Fruit fly (Drosophila melanogaster) whole organism, embryonic: Measurements from ENCODE around the gene CG17549.

Source experiments
- Awh ChIP-seq: fragments of 200-800 bp; sonication (Bioruptor generic); IDR thresholded peaks from 2 replicates; pipeline ENCODE4, ENCODE4 v1.3.6; 2022; ENCODE audit warnings: missing biosample characterization, missing genetic modification characterization
- BtbVII ChIP-seq: fragments of 200-800 bp; sonication (Bioruptor generic); optimal IDR thresholded peaks from 3 replicates; lab custom pipeline; 2017; ENCODE audit warnings: missing biosample characterization, mild to moderate bottlenecking, missing genetic modification characterization
- CG10209 ChIP-seq: fragments of 200-800 bp; sonication (Bioruptor generic); optimal IDR thresholded peaks from 3 replicates; lab custom pipeline; 2017; ENCODE audit warnings: missing biosample characterization, mild to moderate bottlenecking, missing genetic modification characterization, missing genetic modification reagents
- CG10959 ChIP-seq: fragments of 200-800 bp; sonication (Bioruptor generic); IDR thresholded peaks from 2 replicates; pipeline ENCODE4 v1.3.6; 2022; ENCODE audit warnings: missing biosample characterization, missing genetic modification characterization
- CG12155 ChIP-seq: fragments of 200-800 bp; sonication (Bioruptor generic); optimal IDR thresholded peaks from 3 replicates; lab custom pipeline; 2016; ENCODE audit warnings: missing biosample characterization, missing genetic modification characterization
- CG1603 ChIP-seq: fragments of 200-800 bp; sonication (Bioruptor generic); optimal IDR thresholded peaks from 2 replicates; lab custom pipeline; 2019; ENCODE audit warnings: missing biosample characterization, mild to moderate bottlenecking, missing genetic modification characterization, moderate library complexity
- CG1832 ChIP-seq: fragments of 200-800 bp; sonication (Bioruptor generic); optimal IDR thresholded peaks from 2 replicates; lab custom pipeline; 2017; ENCODE audit warnings: missing biosample characterization, mild to moderate bottlenecking, missing genetic modification characterization, inconsistent platforms
- CG2678 ChIP-seq: fragments of 200-800 bp; sonication (Bioruptor generic); optimal IDR thresholded peaks from 3 replicates; lab custom pipeline; 2019; ENCODE audit warnings: missing biosample characterization, mild to moderate bottlenecking, missing genetic modification characterization, moderate library complexity
- CG2712 ChIP-seq: fragments of 200-800 bp; optimal IDR thresholded peaks from 3 replicates; lab custom pipeline; 2019; ENCODE audit warnings: missing biosample characterization, mild to moderate bottlenecking, missing genetic modification characterization, moderate library complexity
- CG31224 ChIP-seq: fragments of 200-800 bp; sonication (Bioruptor generic); IDR thresholded peaks from 2 replicates; pipeline ENCODE4 v1.3.6; 2022; ENCODE audit warnings: missing biosample characterization, missing genetic modification characterization
- CG31365 ChIP-seq: fragments of 200-800 bp; sonication (Bioruptor generic); optimal IDR thresholded peaks from 2 replicates; lab custom pipeline; 2018; ENCODE audit warnings: missing biosample characterization, mild to moderate bottlenecking, missing genetic modification characterization
- CG31441 ChIP-seq: fragments of 200-800 bp; sonication (Bioruptor generic); IDR thresholded peaks from 2 replicates; pipeline ENCODE4 v1.3.6; 2022; ENCODE audit warnings: missing biosample characterization, missing genetic modification characterization
- CG3281 ChIP-seq: fragments of 200-800 bp; sonication (Bioruptor generic); optimal IDR thresholded peaks from 3 replicates; lab custom pipeline; 2017; ENCODE audit warnings: missing biosample characterization, mild to moderate bottlenecking, missing genetic modification characterization
- CG4282 ChIP-seq: fragments of 200-800 bp; sonication (Bioruptor generic); optimal IDR thresholded peaks from 2 replicates; lab custom pipeline; 2016; ENCODE audit warnings: missing biosample characterization, missing genetic modification characterization
- CG4404 ChIP-seq: fragments of 200-800 bp; sonication (Bioruptor generic); IDR thresholded peaks from 2 replicates; pipeline ENCODE4 v1.3.6; 2022; ENCODE audit warnings: missing biosample characterization, missing genetic modification characterization
- CG4424 ChIP-seq: fragments of 200-800 bp; sonication (Bioruptor generic); optimal IDR thresholded peaks from 3 replicates; lab custom pipeline; 2016; ENCODE audit warnings: missing biosample characterization, missing genetic modification characterization
- CG9215 ChIP-seq: fragments of 200-800 bp; sonication (Bioruptor generic); IDR thresholded peaks from 2 replicates; pipeline ENCODE4 v1.3.6; 2022; ENCODE audit warnings: missing biosample characterization, missing genetic modification characterization
- CoRest ChIP-seq: fragments of 200-800 bp; sonication (Bioruptor generic); optimal IDR thresholded peaks from 3 replicates; lab custom pipeline; 2018; ENCODE audit warnings: missing biosample characterization, mild to moderate bottlenecking, missing genetic modification characterization, moderate library complexity
- Drgx ChIP-seq: fragments of 200-800 bp; sonication (Bioruptor generic); IDR thresholded peaks from 2 replicates; pipeline ENCODE4 v1.3.6; 2022; ENCODE audit warnings: missing biosample characterization, missing genetic modification characterization
- Hr51 ChIP-seq, 2 experiments: fragments of 200-800 bp; sonication (Bioruptor generic); optimal IDR thresholded peaks; 2 replicates in 1 of 2; 3 replicates in 1 of 2; lab custom pipeline; 2016 to 2018; ENCODE audit warnings: missing biosample characterization in 2 of 2, missing genetic modification characterization in 2 of 2, mild to moderate bottlenecking in 1 of 2, moderate library complexity in 1 of 2
- PHDP ChIP-seq: fragments of 200-800 bp; sonication (Bioruptor generic); optimal IDR thresholded peaks from 3 replicates; lab custom pipeline; 2018; ENCODE audit warnings: missing biosample characterization, mild to moderate bottlenecking, missing genetic modification characterization, moderate library complexity
- Sox102F ChIP-seq: fragments of 200-800 bp; sonication (Bioruptor generic); optimal IDR thresholded peaks from 2 replicates; lab custom pipeline; 2018; ENCODE audit warnings: missing biosample characterization, mild to moderate bottlenecking, missing genetic modification characterization, moderate library complexity
- Sry-δ ChIP-seq: fragments of 200-800 bp; sonication (Bioruptor generic); optimal IDR thresholded peaks from 2 replicates; lab custom pipeline; 2016; ENCODE audit warnings: missing biosample characterization, missing genetic modification characterization
- Trl ChIP-seq, 3 experiments: fragments of >200 bp in 2 of 3; fragments of 200-800 bp in 1 of 3; sonication (Bioruptor generic) in 1 of 3; optimal IDR thresholded peaks; 2 replicates in 1 of 3; 3 replicates in 2 of 3; lab custom pipeline; 2016 to 2017; ENCODE audit warnings: missing biosample characterization in 1 of 3, missing genetic modification characterization in 1 of 3
- ac ChIP-seq: fragments of 200-800 bp; sonication (Bioruptor generic); optimal IDR thresholded peaks from 3 replicates; lab custom pipeline; 2017; ENCODE audit warnings: missing biosample characterization, mild to moderate bottlenecking, missing genetic modification characterization
- az2 ChIP-seq: fragments of 200-800 bp; sonication (Bioruptor generic); optimal IDR thresholded peaks from 3 replicates; lab custom pipeline; 2016; ENCODE audit warnings: missing biosample characterization, missing genetic modification characterization
- bbx ChIP-seq: fragments of 200-800 bp; sonication (Bioruptor generic); IDR thresholded peaks from 2 replicates; pipeline ENCODE4 v1.3.6; 2022; ENCODE audit warnings: missing biosample characterization, missing genetic modification characterization; ENCODE audit not compliant: partially characterized antibody
- cg ChIP-seq: fragments of 200-800 bp; sonication (Bioruptor generic); optimal IDR thresholded peaks from 3 replicates; lab custom pipeline; 2019; ENCODE audit warnings: missing biosample characterization, mild to moderate bottlenecking, missing genetic modification characterization, moderate library complexity
- crol ChIP-seq: fragments of 200-800 bp; sonication (Bioruptor generic); IDR thresholded peaks from 2 replicates; pipeline ENCODE4 v1.3.6; 2022; ENCODE audit warnings: missing biosample characterization, missing genetic modification characterization
- crp ChIP-seq, 2 experiments: fragments of 200-800 bp; sonication (Bioruptor generic); optimal IDR thresholded peaks; 2 replicates in 1 of 2; 3 replicates in 1 of 2; lab custom pipeline; 2017; ENCODE audit warnings: missing biosample characterization in 2 of 2, missing genetic modification characterization in 2 of 2, mild to moderate bottlenecking in 1 of 2, moderate library complexity in 1 of 2
- dmrt99B ChIP-seq: fragments of 200-800 bp; sonication (Bioruptor generic); optimal IDR thresholded peaks from 2 replicates; lab custom pipeline; 2018; ENCODE audit warnings: missing biosample characterization, mild to moderate bottlenecking, missing genetic modification characterization, moderate library complexity
- gem ChIP-seq: fragments of 200-800 bp; sonication (Bioruptor generic); optimal IDR thresholded peaks from 2 replicates; lab custom pipeline; 2019; ENCODE audit warnings: missing biosample characterization, mild to moderate bottlenecking, missing genetic modification characterization, moderate library complexity
- grau ChIP-seq: fragments of 200-800 bp; optimal IDR thresholded peaks from 3 replicates; lab custom pipeline; 2019; ENCODE audit warnings: missing biosample characterization, mild to moderate bottlenecking, missing genetic modification characterization, moderate library complexity
- hth ChIP-seq: fragments of >200 bp; optimal IDR thresholded peaks from 2 replicates; lab custom pipeline; 2017; ENCODE audit warnings: inconsistent platforms
- jing ChIP-seq: fragments of 200-800 bp; sonication (Bioruptor generic); optimal IDR thresholded peaks from 2 replicates; lab custom pipeline; 2018; ENCODE audit warnings: missing biosample characterization, mild to moderate bottlenecking, missing genetic modification characterization
- kni ChIP-seq: fragments of 200-800 bp; sonication (Bioruptor generic); optimal IDR thresholded peaks from 3 replicates; lab custom pipeline; 2017; ENCODE audit warnings: mild to moderate bottlenecking, missing biosample characterization, missing genetic modification reagents, missing genetic modification characterization
- lmd ChIP-seq: fragments of 200-800 bp; sonication (Bioruptor generic); IDR thresholded peaks from 2 replicates; pipeline ENCODE4 v1.3.6; 2022; ENCODE audit warnings: missing biosample characterization, missing genetic modification characterization
- lola ChIP-seq, 3 experiments: fragments of >200 bp in 2 of 3; fragments of 200-800 bp in 1 of 3; sonication (Bioruptor generic) in 1 of 3; optimal IDR thresholded peaks; 2 replicates each; lab custom pipeline; 2017 to 2019; ENCODE audit warnings: missing biosample characterization in 3 of 3, missing genetic modification characterization in 3 of 3, mild to moderate bottlenecking in 1 of 3, moderate library complexity in 1 of 3
- nmo ChIP-seq: fragments of 200-800 bp; sonication (Bioruptor generic); optimal IDR thresholded peaks from 2 replicates; lab custom pipeline; 2018; ENCODE audit warnings: missing biosample characterization, mild to moderate bottlenecking, missing genetic modification characterization, moderate library complexity
- nom ChIP-seq: fragments of 200-800 bp; sonication (Bioruptor generic); optimal IDR thresholded peaks from 2 replicates; lab custom pipeline; 2017; ENCODE audit warnings: missing biosample characterization, missing genetic modification characterization, mild to moderate bottlenecking, moderate library complexity, missing genetic modification reagents
- phol ChIP-seq: fragments of 200-800 bp; sonication (Bioruptor generic); optimal IDR thresholded peaks from 3 replicates; lab custom pipeline; 2018; ENCODE audit warnings: missing biosample characterization, mild to moderate bottlenecking, missing genetic modification characterization, moderate library complexity
- psq ChIP-seq: fragments of 200-800 bp; sonication (Bioruptor generic); optimal IDR thresholded peaks from 2 replicates; lab custom pipeline; 2017; ENCODE audit warnings: missing biosample characterization, missing genetic modification characterization
- pzg ChIP-seq: fragments of 200-800 bp; sonication (Bioruptor generic); optimal IDR thresholded peaks from 3 replicates; lab custom pipeline; 2018; ENCODE audit warnings: missing biosample characterization, mild to moderate bottlenecking, missing genetic modification characterization, moderate library complexity
- run ChIP-seq: fragments of 200-800 bp; sonication (Bioruptor generic); optimal IDR thresholded peaks from 3 replicates; lab custom pipeline; 2018; ENCODE audit warnings: missing biosample characterization, mild to moderate bottlenecking, missing genetic modification characterization
- ttk ChIP-seq: fragments of 200-800 bp; sonication (Bioruptor generic); IDR thresholded peaks from 2 replicates; pipeline ENCODE4 v2.1.2; 2022; ENCODE audit warnings: missing biosample characterization, missing genetic modification characterization
- tx ChIP-seq: fragments of 200-800 bp; sonication (Bioruptor generic); optimal IDR thresholded peaks from 2 replicates; lab custom pipeline; 2016; ENCODE audit warnings: missing biosample characterization, missing genetic modification characterization
- wor ChIP-seq: fragments of 200-800 bp; sonication (Bioruptor generic); IDR thresholded peaks from 2 replicates; pipeline ENCODE4 v1.3.6; 2022; ENCODE audit warnings: missing biosample characterization, missing genetic modification characterization
- yki ChIP-seq: fragments of >200 bp; optimal IDR thresholded peaks from 3 replicates; lab custom pipeline; 2018
- zfh1 ChIP-seq: fragments of 200-800 bp; sonication (Bioruptor generic); IDR thresholded peaks from 3 replicates; pipeline ENCODE4 v1.3.6; 2022; ENCODE audit warnings: missing biosample characterization, missing genetic modification characterization

Gene CG17549

DNA sequence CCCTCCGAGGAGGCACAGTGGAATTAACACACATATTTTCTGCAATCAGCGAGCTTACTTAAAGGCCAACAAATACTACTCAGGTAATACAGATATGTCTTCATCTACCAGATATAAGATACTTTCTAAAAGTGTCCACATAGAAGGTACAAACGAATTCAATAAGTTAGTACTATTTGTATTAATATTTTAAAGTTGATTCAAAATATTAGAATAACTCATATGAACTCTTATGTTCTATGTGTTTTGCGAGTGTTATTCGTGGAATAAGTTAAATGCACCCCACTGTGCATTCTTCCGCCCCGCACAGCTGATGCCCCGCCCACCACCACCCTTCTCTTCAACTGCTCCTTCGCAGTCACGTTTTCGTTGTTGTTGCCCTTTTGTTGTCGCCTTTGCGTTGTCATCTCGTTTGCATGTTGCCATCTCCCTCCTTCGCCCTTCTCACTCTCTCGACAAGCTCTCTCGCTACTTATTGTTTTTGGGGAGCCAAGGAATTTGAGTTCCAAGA lies 28.2 kb downstream of the CG17549 start:
- TF ChIP-seq CoRest (tag; lab: Kevin White, UChicago) = peak; percentile 7
- no peak for TF ChIP-seq tx (GFP tag; lab: Kevin White, UChicago)
- TF ChIP-seq kni (GFP tag; lab: Kevin White, UChicago) = no peak
- no peak for TF ChIP-seq Sry-δ (GFP tag; lab: Kevin White, UChicago)
- TF ChIP-seq dmrt99B = peak; percentile 38
- TF ChIP-seq CG31441 (GFP tag; lab: Robert Waterston, UW) = 0 out of 2 replicates have a peak, but pooled peaks have one; percentile 8
- TF ChIP-seq CG1832 = peak; percentile 27
- peak; percentile 34 for TF ChIP-seq gem (tag; lab: Kevin White, UChicago)
- no peak for TF ChIP-seq CG31365 (tag; lab: Kevin White, UChicago)
- peak; percentile 69 for TF ChIP-seq crol
- TF ChIP-seq CG4282 (GFP tag; lab: Kevin White, UChicago) = no peak
- no peak for TF ChIP-seq yki (lab: Kevin White, UChicago)
- no peak for TF ChIP-seq cg
- TF ChIP-seq nom (GFP tag; lab: Kevin White, UChicago) = peak; percentile 16
- no peak for TF ChIP-seq BtbVII (GFP tag; lab: Kevin White, UChicago)
- 0 out of 3 replicates have a peak, but pooled peaks have one; percentile 17 for TF ChIP-seq zfh1 (GFP tag; lab: Robert Waterston, UW)
- TF ChIP-seq PHDP = peak; percentile 24
- no peak for TF ChIP-seq CG31224 (GFP tag; lab: Robert Waterston, UW)
- TF ChIP-seq nmo (GFP tag; lab: Kevin White, UChicago) = peak; percentile 32
- peak in 1 of 2 experiments; percentile 18 for TF ChIP-seq crp (GFP tag; optimal IDR thresholded peaks at IDR 0.05; lab: Kevin White, UChicago)
- no peak for TF ChIP-seq bbx (GFP tag; lab: Robert Waterston, UW)
- no peak for TF ChIP-seq ac (GFP tag; lab: Kevin White, UChicago)
- TF ChIP-seq phol (tag; lab: Kevin White, UChicago) = peak; percentile 31
- peak in 1 of 2 experiments; percentile 7 for TF ChIP-seq Trl (optimal IDR thresholded peaks at IDR 0.05; lab: Kevin White, UChicago)
- no peak for TF ChIP-seq Trl (GFP tag; optimal IDR thresholded peaks at IDR 0.05; lab: Kevin White, UChicago)
- TF ChIP-seq Awh (GFP tag; lab: Robert Waterston, UW) = no peak
- no peak for TF ChIP-seq CG3281 (GFP tag; lab: Kevin White, UChicago)
- TF ChIP-seq pzg (GFP tag; lab: Kevin White, UChicago) = no peak
- no peak for TF ChIP-seq hth (lab: Kevin White, UChicago)
- no peak for TF ChIP-seq CG9215 (GFP tag; lab: Robert Waterston, UW)
- TF ChIP-seq CG10209 (GFP tag; lab: Kevin White, UChicago) = no peak
- TF ChIP-seq lmd = no peak
- peak; percentile 14 for TF ChIP-seq CG2712
- TF ChIP-seq CG10959 (GFP tag; lab: Robert Waterston, UW) = no peak
- peak in 1 of 2 experiments; percentile 1 for TF ChIP-seq Hr51 (GFP tag; optimal IDR thresholded peaks at IDR 0.05; lab: Kevin White, UChicago)
- no peak for TF ChIP-seq run (tag; lab: Kevin White, UChicago)
- peak; percentile 2 for TF ChIP-seq az2 (GFP tag; lab: Kevin White, UChicago)
- peak; percentile 25 for TF ChIP-seq psq
- peak; percentile 17 for TF ChIP-seq CG12155 (GFP tag; lab: Kevin White, UChicago)
- peak; percentile 4 for TF ChIP-seq CG4424 (GFP tag; lab: Kevin White, UChicago)
- TF ChIP-seq CG2678 = peak; percentile 9
- peak; percentile 24 for TF ChIP-seq Sox102F (GFP tag; lab: Kevin White, UChicago)
- TF ChIP-seq jing (GFP tag; lab: Kevin White, UChicago) = peak; percentile 4
- TF ChIP-seq Drgx (GFP tag; lab: Robert Waterston, UW) = peak; percentile 53; the same call in 1 of the 2 replicates
- peak in 1 of 3 experiments; percentile 11 for TF ChIP-seq lola (GFP tag; optimal IDR thresholded peaks at IDR 0.05; lab: Kevin White, UChicago)
- no peak for TF ChIP-seq wor
- TF ChIP-seq CG1603 (tag; lab: Kevin White, UChicago) = peak; percentile 44
- TF ChIP-seq ttk = no peak
- peak; percentile 35 for TF ChIP-seq grau
- no peak for TF ChIP-seq CG4404 (GFP tag; lab: Robert Waterston, UW)
